Worm (Caenorhabditis elegans) whole organism, L4 larva: ENCODE measurements around the gene Y54G11A.1.

ENCODE experiments used
- ces-1 ChIP-seq: fragments of 150-350 bp; sonication (generic microtip); optimal IDR thresholded peaks from 4 replicates; lab custom pipeline; 2014; ENCODE audit warnings: missing biosample characterization, missing genetic modification reagents, missing genetic modification characterization
- dpl-1 ChIP-seq: fragments of 150-350 bp; optimal IDR thresholded peaks from 2 replicates; lab custom pipeline; 2014; ENCODE audit warnings: missing biosample characterization, missing genetic modification reagents, missing genetic modification characterization
- fkh-10 ChIP-seq: fragments of 150-350 bp; optimal IDR thresholded peaks from 2 replicates; lab custom pipeline; 2014; ENCODE audit warnings: missing biosample characterization, missing genetic modification reagents, missing genetic modification characterization
- jun-1 ChIP-seq: fragments of 150-350 bp; optimal IDR thresholded peaks from 2 replicates; lab custom pipeline; 2014; ENCODE audit warnings: missing biosample characterization, missing genetic modification reagents, missing genetic modification characterization
- lin-39 ChIP-seq: fragments of 150-350 bp; optimal IDR thresholded peaks from 2 replicates; lab custom pipeline; 2014; ENCODE audit warnings: missing biosample characterization, missing genetic modification reagents, missing genetic modification characterization
- lsy-2 ChIP-seq, 2 experiments: fragments of 150-350 bp in 1 of 2; sonication (generic microtip) in 1 of 2; optimal IDR thresholded peaks; 2 replicates each; lab custom pipeline; 2014 to 2017; ENCODE audit warnings: missing biosample characterization in 2 of 2, missing genetic modification characterization in 2 of 2
- mdt-29 ChIP-seq: fragments of 200-800 bp; sonication (Bioruptor generic); IDR thresholded peaks from 2 replicates; pipeline ENCODE4 v1.3.6; 2022; ENCODE audit warnings: missing genetic modification reagents, missing genetic modification characterization, missing compliant biosample characterization
- nhr-28 ChIP-seq: fragments of 150-350 bp; optimal IDR thresholded peaks from 2 replicates; lab custom pipeline; 2014; ENCODE audit warnings: missing biosample characterization, missing genetic modification characterization
- nhr-76 ChIP-seq: fragments of 150-350 bp; optimal IDR thresholded peaks from 2 replicates; lab custom pipeline; 2014; ENCODE audit warnings: missing biosample characterization, missing genetic modification characterization

DNA sequence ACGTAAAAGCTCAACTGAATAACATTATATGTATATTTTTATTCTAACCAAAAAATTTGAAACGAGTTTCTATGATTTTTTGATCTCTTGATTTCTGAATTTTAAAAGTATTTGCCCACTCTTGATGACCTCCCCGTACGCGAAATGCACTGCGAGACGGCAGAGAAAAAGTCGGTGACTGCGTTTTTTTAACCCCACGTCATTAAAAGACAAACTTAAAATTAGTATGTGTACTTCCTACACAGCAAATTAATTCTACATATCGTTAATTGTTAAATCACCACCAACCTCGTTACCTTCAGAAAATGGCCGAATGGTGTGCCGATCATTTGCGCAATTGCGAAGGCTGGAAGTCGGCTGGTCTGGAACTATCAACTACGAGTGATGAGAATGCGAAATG lies 23.5 kb upstream of the Y54G11A.1 start, which contains the start of gene Y54G11A.4:
- TF ChIP-seq ces-1 (no peak), fkh-10 (GFP tag; lab: Kevin White, UChicago) (no peak), lin-39 (no peak), mdt-29 (no peak), lsy-2 (tag; optimal IDR thresholded peaks at IDR 0.05; lab: Kevin White, UChicago) (no peak), dpl-1 (GFP tag; lab: Kevin White, UChicago) (no peak), jun-1 (tag; lab: Kevin White, UChicago) (no peak), nhr-28 (peak; percentile 1), nhr-76 (tag; lab: Kevin White, UChicago) (no peak)
